Fruit fly (Drosophila melanogaster): ENCODE data around the gene Mhc.

Mhc gene

DNA sequence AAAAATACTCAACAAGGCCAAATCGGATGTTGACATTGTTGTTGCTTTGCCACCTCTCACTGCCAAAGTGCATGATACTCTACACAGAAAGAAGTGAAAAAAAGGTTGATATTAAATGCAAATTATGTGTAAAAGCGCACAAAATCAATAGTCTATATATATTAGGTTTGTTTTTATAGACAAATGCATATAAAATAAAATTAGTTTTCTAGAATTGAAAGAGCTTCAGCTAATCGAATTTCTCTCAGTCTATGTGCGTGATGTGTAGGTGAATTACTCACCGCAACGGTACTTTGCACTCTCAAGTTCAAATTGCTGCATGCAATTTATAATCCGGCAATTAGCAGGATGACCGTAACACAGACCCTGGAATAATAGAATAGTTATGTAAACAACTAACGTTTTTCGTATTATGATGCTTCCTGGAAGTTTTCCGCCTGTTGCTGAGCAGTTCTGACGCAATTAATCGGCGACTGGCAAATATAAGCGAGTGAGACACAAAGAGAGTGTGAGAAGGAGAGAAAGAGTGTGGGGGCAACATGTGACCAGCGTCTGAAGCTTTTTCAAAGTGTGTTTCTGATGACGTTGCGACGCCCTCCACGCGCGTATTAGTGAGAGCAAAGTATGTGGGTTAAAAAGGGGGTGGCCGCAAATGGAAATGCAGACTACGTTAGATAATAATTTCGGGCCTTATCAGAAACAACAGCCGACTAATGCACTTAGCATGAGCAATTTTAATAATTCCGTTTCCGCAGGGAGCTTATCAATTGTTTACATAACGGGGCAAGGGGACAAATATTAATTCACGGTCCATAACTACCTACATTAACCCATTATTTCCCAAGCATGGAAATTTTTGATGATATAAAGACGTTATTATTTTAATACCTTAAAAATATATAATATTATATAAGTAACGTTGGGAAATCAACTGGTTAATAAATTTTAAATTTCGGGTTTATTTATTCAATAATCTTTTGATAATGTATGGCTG is 45.4 kb upstream of the Mhc start (continued):
- TF ChIP-seq dm (GFP tag; optimal IDR thresholded peaks at IDR 0.05) (peak; percentile 21), nerfin-1 (tag; optimal IDR thresholded peaks at IDR 0.05) (peak; percentile 87), trh (GFP tag; optimal IDR thresholded peaks at IDR 0.05) (peak; percentile 74), CG2889 (GFP tag; IDR thresholded peaks at IDR 0.05) (peak; percentile 87), rib (GFP tag; IDR thresholded peaks at IDR 0.05) (peak; percentile 86), Dip2 (GFP tag; IDR thresholded peaks at IDR 0.05) (peak; percentile 49; the same call in 1 of the 2 replicates), so (GFP tag; IDR thresholded peaks at IDR 0.05) (peak; percentile 94), Nf-YC (tag; optimal IDR thresholded peaks at IDR 0.05) (peak; percentile 64), Ets97D (GFP tag; optimal IDR thresholded peaks at IDR 0.05) (peak; percentile 60), CG15479 (GFP tag; optimal IDR thresholded peaks at IDR 0.05) (no peak), CG1832 (GFP tag; optimal IDR thresholded peaks at IDR 0.05) (peak; percentile 1), Dip3 (GFP tag; optimal IDR thresholded peaks at IDR 0.05) (peak; percentile 88), dmrt99B (tag; optimal IDR thresholded peaks at IDR 0.05) (peak; percentile 96), CG34422 (GFP tag; IDR thresholded peaks at IDR 0.05) (peak; percentile 97), CG12744 (GFP tag; optimal IDR thresholded peaks at IDR 0.05) (peak; percentile 76), ci (GFP tag; IDR thresholded peaks at IDR 0.05) (peak; percentile 97), CG10543 (GFP tag; optimal IDR thresholded peaks at IDR 0.05) (no peak), Dbx (GFP tag; IDR thresholded peaks at IDR 0.05) (peak; percentile 94), Fer3 (tag; optimal IDR thresholded peaks at IDR 0.05) (peak; percentile 94), abd-A (tag; optimal IDR thresholded peaks at IDR 0.05) (no peak), repo (GFP tag; optimal IDR thresholded peaks at IDR 0.05) (peak; percentile 49), pho (GFP tag; optimal IDR thresholded peaks at IDR 0.05) (peak; percentile 79), D (optimal IDR thresholded peaks at IDR 0.05) (no peak), D (GFP tag; optimal IDR thresholded peaks at IDR 0.05) (peak; percentile 91), peb (GFP tag; IDR thresholded peaks at IDR 0.05) (peak; percentile 90), Aef1 (GFP tag; IDR thresholded peaks at IDR 0.05) (peak; percentile 89), Oli (tag; optimal IDR thresholded peaks at IDR 0.05) (peak; percentile 84), Atf6 (GFP tag; IDR thresholded peaks at IDR 0.05) (peak; percentile 93), jigr1 (GFP tag; IDR thresholded peaks at IDR 0.05) (peak; percentile 81; the same call in 2 of the 3 replicates), CG18262 (tag; optimal IDR thresholded peaks at IDR 0.05) (peak; percentile 95), CG1233 (GFP tag; optimal IDR thresholded peaks at IDR 0.05) (peak; percentile 93), CG7786 (GFP tag; optimal IDR thresholded peaks at IDR 0.05) (peak; percentile 51), CG18476 (GFP tag; optimal IDR thresholded peaks at IDR 0.05) (peak; percentile 94), luna (GFP tag; optimal IDR thresholded peaks at IDR 0.05) (no peak), psq (GFP tag; optimal IDR thresholded peaks at IDR 0.05) (peak; percentile 61), HLH54F (GFP tag; optimal IDR thresholded peaks at IDR 0.05) (peak; percentile 74), Doc2 (GFP tag; IDR thresholded peaks at IDR 0.05) (no peak; the same call in 1 of the 2 replicates), CG5180 (GFP tag; optimal IDR thresholded peaks at IDR 0.05) (peak; percentile 82), odd (GFP tag; optimal IDR thresholded peaks at IDR 0.05) (peak; percentile 80), CG4404 (GFP tag; IDR thresholded peaks at IDR 0.05) (peak; percentile 92), pros (GFP tag; optimal IDR thresholded peaks at IDR 0.05) (no peak), ranshi (GFP tag; IDR thresholded peaks at IDR 0.05) (peak; percentile 92), Six4 (GFP tag; optimal IDR thresholded peaks at IDR 0.05) (peak; percentile 91), CG13624 (GFP tag; optimal IDR thresholded peaks at IDR 0.05) (peak; percentile 70), Ets65A (GFP tag) (peak; percentile 97), fd96Cb (tag; optimal IDR thresholded peaks at IDR 0.05) (peak; percentile 93), mam (GFP tag; optimal IDR thresholded peaks at IDR 0.05) (peak; percentile 56), lov (optimal IDR thresholded peaks at IDR 0.05) (no peak), lov (GFP tag; IDR thresholded peaks at IDR 0.05) (peak; percentile 95), CG10565 (GFP tag; optimal IDR thresholded peaks at IDR 0.05) (peak; percentile 69)

All from whole organism, embryonic.